Worm (Caenorhabditis elegans) whole organism, late embryonic: Measurements from ENCODE around the gene F59B1.8.

Experiments
- C08G9.2 ChIP-seq: sonication (generic microtip); optimal IDR thresholded peaks from 2 replicates; lab custom pipeline; 2016; ENCODE audit warnings: mild to moderate bottlenecking, missing genetic modification characterization, moderate library complexity, missing compliant biosample characterization
- F13H6.1 ChIP-seq: sonication (generic microtip); optimal IDR thresholded peaks from 2 replicates; lab custom pipeline; 2016; ENCODE audit warnings: missing genetic modification characterization, missing compliant biosample characterization
- K02D7.2 ChIP-seq: sonication (generic microtip); optimal IDR thresholded peaks from 2 replicates; lab custom pipeline; 2017; ENCODE audit warnings: mild to moderate bottlenecking, missing genetic modification characterization, missing compliant biosample characterization
- Y22D7AL.16 ChIP-seq: sonication (generic microtip); optimal IDR thresholded peaks from 2 replicates; lab custom pipeline; 2016; ENCODE audit warnings: missing genetic modification characterization, missing compliant biosample characterization
- ceh-14 ChIP-seq: sonication (generic microtip); optimal IDR thresholded peaks from 2 replicates; lab custom pipeline; 2016; ENCODE audit warnings: missing genotype, missing genetic modification characterization, missing compliant biosample characterization
- ceh-22 ChIP-seq: sonication (generic microtip); optimal IDR thresholded peaks from 2 replicates; lab custom pipeline; 2017; ENCODE audit warnings: missing biosample characterization, missing genetic modification characterization
- ceh-45 ChIP-seq: fragments of 200-800 bp; sonication (Bioruptor generic); IDR thresholded peaks from 2 replicates; pipeline ENCODE4 v1.3.6; 2022; ENCODE audit warnings: missing genetic modification reagents, missing genetic modification characterization, missing compliant biosample characterization
- elt-4 ChIP-seq: sonication (generic microtip); optimal IDR thresholded peaks from 2 replicates; lab custom pipeline; 2016; ENCODE audit warnings: missing genetic modification characterization, missing compliant biosample characterization
- fax-1 ChIP-seq: sonication (generic microtip); optimal IDR thresholded peaks from 2 replicates; lab custom pipeline; 2016; ENCODE audit warnings: missing genotype, missing genetic modification characterization, missing compliant biosample characterization
- hlh-30 ChIP-seq: sonication (generic microtip); optimal IDR thresholded peaks from 2 replicates; lab custom pipeline; 2017; ENCODE audit warnings: antibody characterized with exemption, missing genetic modification characterization, missing compliant biosample characterization; ENCODE audit not compliant: insufficient read depth
- hlh-6 ChIP-seq: sonication (generic microtip); optimal IDR thresholded peaks from 2 replicates; lab custom pipeline; 2016; ENCODE audit warnings: missing genotype, missing genetic modification characterization, missing compliant biosample characterization
- lim-6 ChIP-seq: sonication (generic microtip); optimal IDR thresholded peaks from 2 replicates; lab custom pipeline; 2016; ENCODE audit warnings: missing genetic modification characterization, missing compliant biosample characterization
- odd-2 ChIP-seq: sonication (generic microtip); optimal IDR thresholded peaks from 2 replicates; lab custom pipeline; 2017; ENCODE audit warnings: antibody characterized with exemption, mild to moderate bottlenecking, missing genetic modification characterization, missing compliant biosample characterization
- syd-9 ChIP-seq: sonication (generic microtip); optimal IDR thresholded peaks from 2 replicates; lab custom pipeline; 2016; ENCODE audit warnings: mild to moderate bottlenecking, missing genetic modification characterization, moderate library complexity, missing compliant biosample characterization
- unc-3 ChIP-seq, 2 experiments: fragments of 200-800 bp in 1 of 2; sonication (Bioruptor generic) in 1 of 2; sonication (generic microtip) in 1 of 2; conservative IDR thresholded peaks in 1 of 2; optimal IDR thresholded peaks in 1 of 2; 2 replicates each; pipeline versions ENCODE4 v1.3.6 to Lab custom; 2016 to 2022; ENCODE audit warnings: missing compliant biosample characterization in 2 of 2, missing genetic modification characterization in 2 of 2, missing genetic modification reagents in 1 of 2
- unc-42 ChIP-seq: sonication (generic microtip); optimal IDR thresholded peaks from 2 replicates; lab custom pipeline; 2016; ENCODE audit warnings: missing genotype, missing genetic modification characterization, missing compliant biosample characterization
- unc-86 ChIP-seq: sonication (generic microtip); optimal IDR thresholded peaks from 2 replicates; lab custom pipeline; 2016; ENCODE audit warnings: missing genetic modification characterization, missing compliant biosample characterization
- zip-5 ChIP-seq: sonication (generic microtip); optimal IDR thresholded peaks from 2 replicates; lab custom pipeline; 2016; ENCODE audit warnings: missing genetic modification characterization, missing compliant biosample characterization
- ztf-16 ChIP-seq: sonication (generic microtip); optimal IDR thresholded peaks from 2 replicates; lab custom pipeline; 2017; ENCODE audit warnings: missing genetic modification characterization, missing compliant biosample characterization

Gene F59B1.8

ce11 chrV:3592099-3592498 is 51.9 kb downstream of the F59B1.8 start, which contains the start of gene T22F3.12:
T22F3.12 (minus strand) TSS chrV:3592199.
- TF ChIP-seq syd-9 (no peak), elt-4 (tag; lab: Kevin White, UChicago) (no peak), F13H6.1 (tag; lab: Kevin White, UChicago) (no peak), zip-5 (tag; lab: Kevin White, UChicago) (no peak), ceh-45 (GFP tag; lab: Robert Waterston, UW) (no peak), hlh-30 (tag; lab: Kevin White, UChicago) (no peak), hlh-6 (tag; lab: Kevin White, UChicago) (no peak), unc-3 (GFP tag; conservative IDR thresholded peaks at IDR 0.05; lab: Robert Waterston, UW) (no peak), unc-3 (tag; optimal IDR thresholded peaks at IDR 0.05; lab: Kevin White, UChicago) (no peak), unc-86 (tag; lab: Kevin White, UChicago) (no peak), Y22D7AL.16 (tag; lab: Kevin White, UChicago) (no peak), lim-6 (no peak), ztf-16 (tag; lab: Kevin White, UChicago) (no peak), K02D7.2 (no peak), C08G9.2 (tag; lab: Kevin White, UChicago) (no peak), ceh-14 (tag; lab: Kevin White, UChicago) (no peak), odd-2 (tag; lab: Kevin White, UChicago) (no peak), fax-1 (tag; lab: Kevin White, UChicago) (no peak), ceh-22 (tag; lab: Kevin White, UChicago) (no peak), unc-42 (no peak)
